Fruit fly (Drosophila melanogaster) whole organism, embryonic: ENCODE data around the gene Cnep1r2.

ENCODE experiments used
- Atf-2 ChIP-seq: fragments of 200-800 bp; sonication (Bioruptor generic); optimal IDR thresholded peaks from 2 replicates; lab custom pipeline; 2016; ENCODE audit warnings: missing biosample characterization, missing genetic modification characterization
- CG10321 ChIP-seq: fragments of 200-800 bp; sonication (Bioruptor generic); IDR thresholded peaks from 2 replicates; pipeline ENCODE4 v1.3.6; 2022; ENCODE audit warnings: missing biosample characterization, missing genetic modification characterization
- CG12659 ChIP-seq: fragments of 200-800 bp; sonication (Bioruptor generic); optimal IDR thresholded peaks from 3 replicates; lab custom pipeline; 2017; ENCODE audit warnings: mild to moderate bottlenecking, missing biosample characterization, missing genetic modification reagents, missing genetic modification characterization
- CG13287 ChIP-seq: fragments of 200-800 bp; sonication (Bioruptor generic); IDR thresholded peaks from 2 replicates; pipeline ENCODE4 v1.3.6; 2022; ENCODE audit warnings: missing biosample characterization, missing genetic modification characterization; ENCODE audit not compliant: partially characterized antibody
- CG14965 ChIP-seq: fragments of 200-800 bp; sonication (Bioruptor generic); optimal IDR thresholded peaks from 2 replicates; lab custom pipeline; 2016; ENCODE audit warnings: missing biosample characterization, missing genetic modification characterization, borderline replicate concordance
- CG16779 ChIP-seq: fragments of 200-800 bp; sonication (Bioruptor generic); IDR thresholded peaks from 2 replicates; pipeline ENCODE4 v1.3.6; 2022; ENCODE audit warnings: missing biosample characterization, missing genetic modification characterization
- CG1832 ChIP-seq: fragments of 200-800 bp; sonication (Bioruptor generic); optimal IDR thresholded peaks from 2 replicates; lab custom pipeline; 2017; ENCODE audit warnings: missing biosample characterization, mild to moderate bottlenecking, missing genetic modification characterization, inconsistent platforms
- CG2120 ChIP-seq: fragments of 200-800 bp; sonication (Bioruptor generic); optimal IDR thresholded peaks from 3 replicates; lab custom pipeline; 2016; ENCODE audit warnings: missing biosample characterization, missing genetic modification characterization
- CG4282 ChIP-seq: fragments of 200-800 bp; sonication (Bioruptor generic); optimal IDR thresholded peaks from 2 replicates; lab custom pipeline; 2016; ENCODE audit warnings: missing biosample characterization, missing genetic modification characterization
- CG4730 ChIP-seq: fragments of 200-800 bp; sonication (Bioruptor generic); IDR thresholded peaks from 2 replicates; pipeline ENCODE4 v1.3.6; 2022; ENCODE audit warnings: missing biosample characterization, missing genetic modification characterization
- CG5180 ChIP-seq: fragments of 200-800 bp; sonication (Bioruptor generic); optimal IDR thresholded peaks from 3 replicates; lab custom pipeline; 2017; ENCODE audit warnings: missing biosample characterization, missing genetic modification characterization, mild to moderate bottlenecking, moderate library complexity, missing genetic modification reagents
- CG6254 ChIP-seq: fragments of 200-800 bp; sonication (Bioruptor generic); optimal IDR thresholded peaks from 3 replicates; lab custom pipeline; 2017; ENCODE audit warnings: mild to moderate bottlenecking, missing biosample characterization, missing genetic modification reagents, missing genetic modification characterization
- CG8944 ChIP-seq: fragments of 200-800 bp; sonication (Bioruptor generic); optimal IDR thresholded peaks from 3 replicates; lab custom pipeline; 2016; ENCODE audit warnings: missing biosample characterization, missing genetic modification characterization
- Camta ChIP-seq: fragments of 200-800 bp; sonication (Bioruptor generic); optimal IDR thresholded peaks from 2 replicates; lab custom pipeline; 2016; ENCODE audit warnings: missing biosample characterization, missing genetic modification characterization
- Dbx ChIP-seq: fragments of 200-800 bp; sonication (Bioruptor generic); IDR thresholded peaks from 3 replicates; pipeline ENCODE4 v1.3.6; 2022; ENCODE audit warnings: missing biosample characterization, missing genetic modification characterization
- E2f1 ChIP-seq: fragments of 200-800 bp; sonication (Bioruptor generic); IDR thresholded peaks from 2 replicates; pipeline ENCODE4 v1.3.6; 2022; ENCODE audit warnings: missing biosample characterization, missing genetic modification characterization
- ERR ChIP-seq: fragments of 200-800 bp; sonication (Bioruptor generic); optimal IDR thresholded peaks from 2 replicates; lab custom pipeline; 2016; ENCODE audit warnings: missing biosample characterization, missing genetic modification characterization
- Elba2 ChIP-seq: fragments of 200-800 bp; sonication (Bioruptor generic); optimal IDR thresholded peaks from 3 replicates; lab custom pipeline; 2016; ENCODE audit warnings: missing biosample characterization, missing genetic modification characterization
- HLH4C ChIP-seq: fragments of 200-800 bp; sonication (Bioruptor generic); IDR thresholded peaks from 3 replicates; pipeline ENCODE4 v1.3.6; 2022; ENCODE audit warnings: missing biosample characterization, missing genetic modification characterization; ENCODE audit not compliant: partially characterized antibody
- Hr51 ChIP-seq, 2 experiments: fragments of 200-800 bp; sonication (Bioruptor generic); optimal IDR thresholded peaks; 2 replicates in 1 of 2; 3 replicates in 1 of 2; lab custom pipeline; 2016 to 2018; ENCODE audit warnings: missing biosample characterization in 2 of 2, missing genetic modification characterization in 2 of 2, mild to moderate bottlenecking in 1 of 2, moderate library complexity in 1 of 2
- Lpt ChIP-seq: fragments of >200 bp; optimal IDR thresholded peaks from 2 replicates; lab custom pipeline; 2018; ENCODE audit warnings: missing biosample characterization, missing genetic modification characterization
- Mad ChIP-seq: fragments of 200-800 bp; sonication (Bioruptor generic); optimal IDR thresholded peaks from 2 replicates; lab custom pipeline; 2016; ENCODE audit warnings: missing biosample characterization, missing genetic modification characterization
- Med ChIP-seq: fragments of 200-800 bp; sonication (Bioruptor generic); peaks from one replicate; lab custom pipeline; 2016; ENCODE audit warnings: missing biosample characterization, missing genetic modification characterization, mild to moderate bottlenecking, inconsistent platforms, moderate library complexity
- Oli ChIP-seq: fragments of 200-800 bp; sonication (Bioruptor generic); optimal IDR thresholded peaks from 2 replicates; lab custom pipeline; 2018; ENCODE audit warnings: missing biosample characterization, mild to moderate bottlenecking, missing genetic modification characterization, moderate library complexity
- Pdp1 ChIP-seq, 2 experiments: fragments of 200-800 bp; sonication (Bioruptor generic); optimal IDR thresholded peaks; 3 replicates each; lab custom pipeline; 2016; ENCODE audit warnings: missing biosample characterization in 2 of 2, missing genetic modification characterization in 2 of 2, mild to moderate bottlenecking in 1 of 2, moderate library complexity in 1 of 2
- Sry-β ChIP-seq: fragments of 200-800 bp; sonication (Bioruptor generic); optimal IDR thresholded peaks from 2 replicates; lab custom pipeline; 2018; ENCODE audit warnings: missing biosample characterization, mild to moderate bottlenecking, missing genetic modification characterization, moderate library complexity
- TFAM ChIP-seq: fragments of 200-800 bp; sonication (Bioruptor generic); optimal IDR thresholded peaks from 2 replicates; lab custom pipeline; 2017; ENCODE audit warnings: missing biosample characterization, missing genetic modification characterization, inconsistent platforms
- Usf ChIP-seq: fragments of 200-800 bp; sonication (Bioruptor generic); optimal IDR thresholded peaks from 2 replicates; lab custom pipeline; 2017; ENCODE audit warnings: missing genotype, missing biosample characterization, missing genetic modification characterization
- ara ChIP-seq: fragments of 200-800 bp; sonication (Bioruptor generic); IDR thresholded peaks from 2 replicates; pipeline ENCODE4 v1.3.6; 2022; ENCODE audit warnings: missing biosample characterization, missing genetic modification characterization
- bbx ChIP-seq: fragments of 200-800 bp; sonication (Bioruptor generic); IDR thresholded peaks from 2 replicates; pipeline ENCODE4 v1.3.6; 2022; ENCODE audit warnings: missing biosample characterization, missing genetic modification characterization; ENCODE audit not compliant: partially characterized antibody
- br ChIP-seq: fragments of >200 bp; optimal IDR thresholded peaks from 2 replicates; lab custom pipeline; 2017
- chif ChIP-seq, 2 experiments: fragments of 200-800 bp; sonication (Bioruptor generic); optimal IDR thresholded peaks; 3 replicates each; lab custom pipeline; 2016; ENCODE audit warnings: missing biosample characterization in 2 of 2, missing genetic modification characterization in 2 of 2
- disco-r ChIP-seq: fragments of 200-800 bp; sonication (Bioruptor generic); optimal IDR thresholded peaks from 2 replicates; lab custom pipeline; 2016; ENCODE audit warnings: missing biosample characterization, missing genetic modification characterization
- emc ChIP-seq: fragments of 200-800 bp; sonication (Bioruptor generic); optimal IDR thresholded peaks from 2 replicates; lab custom pipeline; 2016; ENCODE audit warnings: missing biosample characterization, missing genetic modification characterization
- exex ChIP-seq: fragments of 200-800 bp; sonication (Bioruptor generic); optimal IDR thresholded peaks from 4 replicates; lab custom pipeline; 2018; ENCODE audit warnings: missing biosample characterization, mild to moderate bottlenecking, missing genetic modification characterization, moderate library complexity
- fd102C ChIP-seq: fragments of 200-800 bp; sonication (Bioruptor generic); optimal IDR thresholded peaks from 2 replicates; lab custom pipeline; 2018; ENCODE audit warnings: missing biosample characterization, mild to moderate bottlenecking, missing genetic modification characterization, moderate library complexity
- fu2 ChIP-seq: fragments of 200-800 bp; sonication (Bioruptor generic); optimal IDR thresholded peaks from 2 replicates; lab custom pipeline; 2016; ENCODE audit warnings: missing biosample characterization, missing genetic modification characterization
- gcm2 ChIP-seq: fragments of 200-800 bp; sonication (Bioruptor generic); optimal IDR thresholded peaks from 2 replicates; lab custom pipeline; 2016; ENCODE audit warnings: missing biosample characterization, missing genetic modification characterization
- grn ChIP-seq: fragments of 200-800 bp; sonication (Bioruptor generic); optimal IDR thresholded peaks from 3 replicates; lab custom pipeline; 2017; ENCODE audit warnings: missing biosample characterization, missing genetic modification characterization
- gro ChIP-seq: fragments of 200-800 bp; sonication (Bioruptor generic); optimal IDR thresholded peaks from 2 replicates; lab custom pipeline; 2016; ENCODE audit warnings: missing biosample characterization, missing genetic modification characterization
- gt ChIP-seq: fragments of 200-800 bp; sonication (Bioruptor generic); IDR thresholded peaks from 2 replicates; pipeline ENCODE4 v1.3.6; 2022; ENCODE audit warnings: missing biosample characterization, missing genetic modification characterization
- lmd ChIP-seq: fragments of 200-800 bp; sonication (Bioruptor generic); IDR thresholded peaks from 2 replicates; pipeline ENCODE4 v1.3.6; 2022; ENCODE audit warnings: missing biosample characterization, missing genetic modification characterization
- onecut ChIP-seq: fragments of 200-800 bp; sonication (Bioruptor generic); IDR thresholded peaks from 2 replicates; pipeline ENCODE4 v1.3.6; 2022; ENCODE audit warnings: missing biosample characterization, missing genetic modification characterization
- scrt ChIP-seq: fragments of 200-800 bp; sonication (Bioruptor generic); optimal IDR thresholded peaks from 2 replicates; lab custom pipeline; 2018; ENCODE audit warnings: missing biosample characterization, mild to moderate bottlenecking, missing genetic modification characterization, moderate library complexity
- sd ChIP-seq: fragments of 200-800 bp; sonication (Bioruptor generic); optimal IDR thresholded peaks from 3 replicates; lab custom pipeline; 2018; ENCODE audit warnings: missing biosample characterization, mild to moderate bottlenecking, missing genetic modification characterization, moderate library complexity
- sens-2 ChIP-seq: fragments of 200-800 bp; sonication (Bioruptor generic); IDR thresholded peaks from 2 replicates; pipeline ENCODE4 v1.3.6; 2022; ENCODE audit warnings: missing biosample characterization, missing genetic modification characterization
- tap ChIP-seq: fragments of 200-800 bp; optimal IDR thresholded peaks from 3 replicates; lab custom pipeline; 2019; ENCODE audit warnings: missing biosample characterization, mild to moderate bottlenecking, missing genetic modification characterization, moderate library complexity
- tx ChIP-seq: fragments of 200-800 bp; sonication (Bioruptor generic); optimal IDR thresholded peaks from 2 replicates; lab custom pipeline; 2016; ENCODE audit warnings: missing biosample characterization, missing genetic modification characterization
- wdn ChIP-seq: fragments of 200-800 bp; sonication (Bioruptor generic); IDR thresholded peaks from 2 replicates; pipeline ENCODE4 v1.3.6; 2022; ENCODE audit warnings: missing biosample characterization, missing genetic modification characterization
- wek ChIP-seq: fragments of 200-800 bp; sonication (Bioruptor generic); optimal IDR thresholded peaks from 3 replicates; lab custom pipeline; 2018; ENCODE audit warnings: missing biosample characterization, mild to moderate bottlenecking, missing genetic modification characterization, moderate library complexity

Gene Cnep1r2

dm6 chr3L:10656451-10657198 lies 18.7 kb downstream of the Cnep1r2 start (continued):
- TF ChIP-seq br (lab: Kevin White, UChicago): no peak
- TF ChIP-seq gt: no peak
- TF ChIP-seq CG1832: no peak
- TF ChIP-seq Dbx (GFP tag; lab: Robert Waterston, UW): peak; percentile 51; the same call in 1 of the 3 replicates
- peak; percentile 12 for TF ChIP-seq sd (tag; lab: Kevin White, UChicago)
- TF ChIP-seq Hr51 (GFP tag; optimal IDR thresholded peaks at IDR 0.05; lab: Kevin White, UChicago): peak; percentile 23 to 47
- TF ChIP-seq Elba2 (GFP tag; lab: Kevin White, UChicago): no peak
- TF ChIP-seq CG4282 (GFP tag; lab: Kevin White, UChicago): no peak
- TF ChIP-seq tap: peak; percentile 23
- peak; percentile 59 for TF ChIP-seq CG14965 (GFP tag; lab: Kevin White, UChicago)
- no peak for TF ChIP-seq lmd (GFP tag; lab: Robert Waterston, UW)
- peak; percentile 34 for TF ChIP-seq TFAM (GFP tag; lab: Kevin White, UChicago)
- peak; percentile 2 for TF ChIP-seq emc (GFP tag; lab: Kevin White, UChicago)
- TF ChIP-seq bbx (GFP tag; lab: Robert Waterston, UW): no peak
- TF ChIP-seq HLH4C: no peak
- TF ChIP-seq CG12659 (GFP tag; lab: Kevin White, UChicago): peak; percentile 47
- no peak for TF ChIP-seq CG16779 (GFP tag; lab: Robert Waterston, UW)
- TF ChIP-seq E2f1: 0 out of 2 replicates have a peak, but pooled peaks have one; percentile 14
- TF ChIP-seq CG10321 (GFP tag; lab: Robert Waterston, UW): no peak
- peak; percentile 32 for TF ChIP-seq Mad (GFP tag; lab: Kevin White, UChicago)
- no peak for TF ChIP-seq fd102C (GFP tag; lab: Kevin White, UChicago)
- TF ChIP-seq exex (tag; lab: Kevin White, UChicago): peak; percentile 22
- peak; percentile 77 for TF ChIP-seq wek
- no peak for TF ChIP-seq wdn (GFP tag; lab: Robert Waterston, UW)
- TF ChIP-seq Med (GFP tag; lab: Kevin White, UChicago): peak; percentile 96
- TF ChIP-seq Lpt: no peak
- peak; percentile 67 for TF ChIP-seq onecut (GFP tag; lab: Robert Waterston, UW)
- TF ChIP-seq CG8944: peak; percentile 19
- peak; percentile 58 for TF ChIP-seq CG2120 (GFP tag; lab: Kevin White, UChicago)
- TF ChIP-seq sens-2: no peak
- TF ChIP-seq Usf (GFP tag; lab: Kevin White, UChicago): no peak
- no peak for TF ChIP-seq fu2 (GFP tag; lab: Kevin White, UChicago)
- TF ChIP-seq CG5180 (GFP tag; lab: Kevin White, UChicago): peak; percentile 58
- TF ChIP-seq Camta (GFP tag; lab: Kevin White, UChicago): peak; percentile 68
- TF ChIP-seq chif (GFP tag; optimal IDR thresholded peaks at IDR 0.05; lab: Kevin White, UChicago): peak in 1 of 2 experiments; percentile 66
- peak; percentile 36 for TF ChIP-seq CG6254 (GFP tag; lab: Kevin White, UChicago)
- TF ChIP-seq disco-r (GFP tag; lab: Kevin White, UChicago): peak; percentile 12
- peak; percentile 23 for TF ChIP-seq tx (GFP tag; lab: Kevin White, UChicago)
- TF ChIP-seq ERR (GFP tag; lab: Kevin White, UChicago): peak; percentile 29
- peak; percentile 71 for TF ChIP-seq grn (GFP tag; lab: Kevin White, UChicago)
- TF ChIP-seq Pdp1 (GFP tag; optimal IDR thresholded peaks at IDR 0.05; lab: Kevin White, UChicago): peak; percentile 34 to 55
- TF ChIP-seq ara: no peak; the same call in 1 of the 2 replicates
- peak; percentile 36 for TF ChIP-seq gro
- TF ChIP-seq CG13287 (GFP tag; lab: Robert Waterston, UW): no peak
- no peak for TF ChIP-seq gcm2
- no peak for TF ChIP-seq CG4730 (GFP tag; lab: Robert Waterston, UW)
- peak; percentile 44 for TF ChIP-seq Oli (tag; lab: Kevin White, UChicago)
- TF ChIP-seq Atf-2 (GFP tag; lab: Kevin White, UChicago): peak; percentile 32
- TF ChIP-seq Sry-β (GFP tag; lab: Kevin White, UChicago): peak; percentile 26
- TF ChIP-seq scrt: peak; percentile 62
